Worm (Caenorhabditis elegans): ENCODE data around the gene aagr-4.

The aagr-4 gene

ce11 chrX:459316-459715, 1.1 kb upstream of the aagr-4 start:
- TF ChIP-seq hmg-1.1 (GFP tag; IDR thresholded peaks at IDR 0.05) (no peak), dmd-8 (GFP tag; IDR thresholded peaks at IDR 0.05) (no peak), unc-39 (tag; optimal IDR thresholded peaks at IDR 0.05) (no peak), pha-4 (GFP tag; IDR thresholded peaks at IDR 0.05) (no peak), pha-4 (tag; optimal IDR thresholded peaks at IDR 0.05) (no peak), zip-2 (tag; optimal IDR thresholded peaks at IDR 0.05) (no peak), daf-16 (GFP tag; optimal IDR thresholded peaks at IDR 0.05) (no peak), daf-16 (tag; optimal IDR thresholded peaks at IDR 0.05) (no peak), snpc-4 (tag; optimal IDR thresholded peaks at IDR 0.05) (no peak)

- TF ChIP-seq ZK546.5 (tag; optimal IDR thresholded peaks at IDR 0.05) = no peak
- TF ChIP-seq vab-7 (GFP tag; IDR thresholded peaks at IDR 0.05) = no peak
- no peak for TF ChIP-seq unc-130 (GFP tag; optimal IDR thresholded peaks at IDR 0.05)
- TF ChIP-seq hmg-1.1 (GFP tag; IDR thresholded peaks at IDR 0.05) = no peak
- peak; percentile 94 for TF ChIP-seq set-16 (GFP tag; IDR thresholded peaks at IDR 0.05)
- no peak for TF ChIP-seq arid-1 (GFP tag; conservative IDR thresholded peaks at IDR 0.05)
- TF ChIP-seq F44E2.7 (GFP tag; IDR thresholded peaks at IDR 0.05) = no peak
- no peak for TF ChIP-seq hlh-30 (tag; optimal IDR thresholded peaks at IDR 0.05; ENCODE audit: insufficient read depth)
- TF ChIP-seq duxl-1 (tag; optimal IDR thresholded peaks at IDR 0.05; ENCODE audit: poor library complexity) = no peak
- TF ChIP-seq snpc-1.2 (GFP tag; IDR thresholded peaks at IDR 0.05) = no peak
- TF ChIP-seq pqm-1 (tag; optimal IDR thresholded peaks at IDR 0.05) = no peak
- no peak for TF ChIP-seq mep-1 (tag; optimal IDR thresholded peaks at IDR 0.05)
- TF ChIP-seq ama-1 (optimal IDR thresholded peaks at IDR 0.05) = no peak
- TF ChIP-seq Y48G9A.11 (GFP tag; IDR thresholded peaks at IDR 0.05) = no peak; the same call in 1 of the 2 replicates
- no peak for TF ChIP-seq lir-3 (tag; optimal IDR thresholded peaks at IDR 0.05)
- TF ChIP-seq Y5F2A.4 (GFP tag; optimal IDR thresholded peaks at IDR 0.05) = no peak
- no peak for TF ChIP-seq dmd-6 (GFP tag; IDR thresholded peaks at IDR 0.05)
- no peak for TF ChIP-seq nhr-48 (tag; optimal IDR thresholded peaks at IDR 0.05)
- 0 out of 2 replicates have a peak, but pooled peaks have one; percentile 62 for TF ChIP-seq dmd-8 (GFP tag; IDR thresholded peaks at IDR 0.05)
- TF ChIP-seq pha-4 (GFP tag; IDR thresholded peaks at IDR 0.05) = no peak
- no peak for TF ChIP-seq pha-4 (tag; optimal IDR thresholded peaks at IDR 0.05)
- TF ChIP-seq zip-2 (tag; optimal IDR thresholded peaks at IDR 0.05) = no peak
- no peak for TF ChIP-seq D1046.2 (GFP tag; IDR thresholded peaks at IDR 0.05)
- TF ChIP-seq ceh-62 (tag; optimal IDR thresholded peaks at IDR 0.05) = no peak
- TF ChIP-seq madf-9 (GFP tag; conservative IDR thresholded peaks at IDR 0.05) = no peak
- TF ChIP-seq nhr-42 (GFP tag; IDR thresholded peaks at IDR 0.05) = 0 out of 2 replicates have a peak, but pooled peaks have one; percentile 8
- TF ChIP-seq attf-4 (tag; optimal IDR thresholded peaks at IDR 0.05) = no peak
- 0 out of 2 replicates have a peak, but pooled peaks have one; percentile 28 for TF ChIP-seq mdt-29 (GFP tag; IDR thresholded peaks at IDR 0.05)
- no peak for TF ChIP-seq hif-1 (tag; optimal IDR thresholded peaks at IDR 0.05)
Measured at ce11 chrX:461623-462022, 1.2 kb downstream of the aagr-4 start.

ce11 chrX:465931-466330, 5.5 kb downstream of the aagr-4 start:
- TF ChIP-seq D1046.2 (GFP tag; IDR thresholded peaks at IDR 0.05) (0 out of 2 replicates have a peak, but pooled peaks have one; percentile 43), nhr-42 (GFP tag; IDR thresholded peaks at IDR 0.05) (peak; percentile 63; the same call in 1 of the 2 replicates), ctbp-1 (GFP tag; IDR thresholded peaks at IDR 0.05) (0 out of 2 replicates have a peak, but pooled peaks have one; percentile 39), F26F4.8 (GFP tag; conservative IDR thresholded peaks at IDR 0.05) (peak; percentile 70; the same call in 1 of the 2 replicates), Y75B8A.6 (GFP tag; IDR thresholded peaks at IDR 0.05) (0 out of 2 replicates have a peak, but pooled peaks have one; percentile 37)

ce11 chrX:467338-467823, 6.9 kb downstream of the aagr-4 start:
- no peak for TF ChIP-seq ztf-7 (tag; optimal IDR thresholded peaks at IDR 0.05)
- TF ChIP-seq nhr-28 (tag; optimal IDR thresholded peaks at IDR 0.05) = no peak
- no peak for TF ChIP-seq nhr-77 (tag; optimal IDR thresholded peaks at IDR 0.05)
- TF ChIP-seq unc-130 (GFP tag; optimal IDR thresholded peaks at IDR 0.05) = no peak
- no peak for TF ChIP-seq php-3 (GFP tag; IDR thresholded peaks at IDR 0.05)
- TF ChIP-seq tra-1 (GFP tag; IDR thresholded peaks at IDR 0.05) = no peak
- TF ChIP-seq aha-1 (tag) = peak; percentile 91
- TF ChIP-seq unc-62 (GFP tag; optimal IDR thresholded peaks at IDR 0.05 in 1 of 2) = peak in 1 of 2 experiments; percentile 99
- TF ChIP-seq unc-62 (tag; optimal IDR thresholded peaks at IDR 0.05) = no peak
- no peak for TF ChIP-seq Y105C5A.15 (GFP tag; IDR thresholded peaks at IDR 0.05)
- no peak for TF ChIP-seq mdl-1 (tag; optimal IDR thresholded peaks at IDR 0.05)
- TF ChIP-seq pqm-1 (tag; optimal IDR thresholded peaks at IDR 0.05) = no peak
- no peak for TF ChIP-seq skn-1 (tag; optimal IDR thresholded peaks at IDR 0.05)

Data from whole organism, L4 larva.